Fruit fly (Drosophila melanogaster) whole organism: ENCODE measurements around the gene Elp1.

Source experiments
- CG8478 ChIP-seq: fragments of >200 bp; optimal IDR thresholded peaks from 2 replicates; lab custom pipeline; 2018; ENCODE audit warnings: inconsistent platforms
- EcR ChIP-seq, 2 experiments: fragments of >200 bp; optimal IDR thresholded peaks; 2 replicates each; lab custom pipeline; 2017; ENCODE audit warnings: missing biosample characterization in 2 of 2, missing genetic modification characterization in 2 of 2, missing genetic modification reagents in 2 of 2
- pan ChIP-seq: fragments of >200 bp; optimal IDR thresholded peaks from 2 replicates; lab custom pipeline; 2017

DNA sequence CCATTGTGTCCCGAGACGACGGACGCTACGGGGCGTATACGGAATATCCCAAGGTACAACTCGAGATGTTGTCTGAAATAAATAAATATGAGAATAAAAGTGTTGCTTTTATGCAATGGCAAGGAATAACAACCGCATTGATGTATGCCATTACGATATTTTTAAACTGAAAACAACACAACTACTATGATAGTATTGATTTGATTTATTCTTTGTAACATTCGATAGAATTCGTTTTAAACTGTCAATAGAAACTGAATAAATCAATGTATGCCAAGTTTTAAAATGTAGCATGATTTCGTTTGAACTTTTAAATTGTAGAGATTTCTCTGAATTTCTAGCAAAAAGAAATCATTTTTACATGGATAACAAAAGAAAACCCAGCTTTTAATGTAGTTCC is 45.4 kb downstream of the Elp1 start, which contains the start of gene CG14717:
- TF ChIP-seq CG8478 (lab: Kevin White, UChicago) (no peak), pan (lab: Kevin White, UChicago) (no peak), EcR (GFP tag; optimal IDR thresholded peaks at IDR 0.05; lab: Kevin White, UChicago) (no peak)
